Fruit fly (Drosophila melanogaster) whole organism, embryonic: ENCODE measurements around the gene Vha16-2.

Experiments used
- Aef1 ChIP-seq: fragments of 200-800 bp; sonication (Bioruptor generic); IDR thresholded peaks from 3 replicates; pipeline ENCODE4 v1.3.6; 2022; ENCODE audit warnings: missing biosample characterization, missing genetic modification characterization
- Atf-2 ChIP-seq: fragments of 200-800 bp; sonication (Bioruptor generic); optimal IDR thresholded peaks from 2 replicates; lab custom pipeline; 2016; ENCODE audit warnings: missing biosample characterization, missing genetic modification characterization
- B-H1 ChIP-seq: fragments of 200-800 bp; sonication (Bioruptor generic); IDR thresholded peaks from 3 replicates; pipeline ENCODE4 v1.3.6; 2022; ENCODE audit warnings: missing biosample characterization, missing genetic modification characterization
- CG10267 ChIP-seq: fragments of 200-800 bp; sonication (Bioruptor generic); optimal IDR thresholded peaks from 2 replicates; lab custom pipeline; 2018; ENCODE audit warnings: missing biosample characterization, mild to moderate bottlenecking, missing genetic modification characterization, moderate library complexity
- CG10959 ChIP-seq: fragments of 200-800 bp; sonication (Bioruptor generic); IDR thresholded peaks from 2 replicates; pipeline ENCODE4 v1.3.6; 2022; ENCODE audit warnings: missing biosample characterization, missing genetic modification characterization
- CG11456 ChIP-seq: fragments of 200-800 bp; sonication (Bioruptor generic); IDR thresholded peaks from 3 replicates; pipeline ENCODE4 v1.3.6; 2022; ENCODE audit warnings: missing biosample characterization, missing genetic modification characterization
- CG11504 ChIP-seq: fragments of 200-800 bp; sonication (Bioruptor generic); optimal IDR thresholded peaks from 3 replicates; lab custom pipeline; 2019; ENCODE audit warnings: missing biosample characterization, mild to moderate bottlenecking, missing genetic modification characterization, moderate library complexity
- CG15011 ChIP-seq: fragments of 200-800 bp; sonication (Bioruptor generic); optimal IDR thresholded peaks from 3 replicates; lab custom pipeline; 2018; ENCODE audit warnings: missing biosample characterization, mild to moderate bottlenecking, missing genetic modification characterization
- CG15514 ChIP-seq: fragments of 200-800 bp; sonication (Bioruptor generic); optimal IDR thresholded peaks from 3 replicates; lab custom pipeline; 2017; ENCODE audit warnings: missing biosample characterization, missing genetic modification characterization, mild to moderate bottlenecking, moderate library complexity, missing genetic modification reagents
- CG17186 ChIP-seq: fragments of 200-800 bp; sonication (Bioruptor generic); optimal IDR thresholded peaks from 3 replicates; lab custom pipeline; 2017; ENCODE audit warnings: missing biosample characterization, missing genetic modification reagents, missing genetic modification characterization
- CG17912 ChIP-seq: fragments of 200-800 bp; sonication (Bioruptor generic); optimal IDR thresholded peaks from 2 replicates; lab custom pipeline; 2018; ENCODE audit warnings: missing biosample characterization, mild to moderate bottlenecking, missing genetic modification characterization
- CG33213 ChIP-seq: fragments of 200-800 bp; sonication (Bioruptor generic); optimal IDR thresholded peaks from 3 replicates; lab custom pipeline; 2016; ENCODE audit warnings: missing biosample characterization, missing genetic modification characterization
- CG4328 ChIP-seq: fragments of 200-800 bp; sonication (Bioruptor generic); optimal IDR thresholded peaks from 3 replicates; lab custom pipeline; 2017; ENCODE audit warnings: missing biosample characterization, missing genetic modification reagents, missing genetic modification characterization
- CG4404 ChIP-seq: fragments of 200-800 bp; sonication (Bioruptor generic); IDR thresholded peaks from 2 replicates; pipeline ENCODE4 v1.3.6; 2022; ENCODE audit warnings: missing biosample characterization, missing genetic modification characterization
- CG4854 ChIP-seq: fragments of 200-800 bp; sonication (Bioruptor generic); optimal IDR thresholded peaks from 2 replicates; lab custom pipeline; 2016; ENCODE audit warnings: missing biosample characterization, missing genetic modification characterization, inconsistent platforms
- CG6791 ChIP-seq: fragments of 200-800 bp; sonication (Bioruptor generic); IDR thresholded peaks from 3 replicates; pipeline ENCODE4 v1.3.6; 2022; ENCODE audit warnings: missing biosample characterization, missing genetic modification characterization; ENCODE audit not compliant: partially characterized antibody
- CG7928 ChIP-seq: fragments of 200-800 bp; sonication (Bioruptor generic); optimal IDR thresholded peaks from 2 replicates; lab custom pipeline; 2017; ENCODE audit warnings: missing biosample characterization, mild to moderate bottlenecking, missing genetic modification characterization
- CG8281 ChIP-seq: fragments of 200-800 bp; sonication (Bioruptor generic); optimal IDR thresholded peaks from 2 replicates; lab custom pipeline; 2018; ENCODE audit warnings: missing biosample characterization, mild to moderate bottlenecking, missing genetic modification characterization, moderate library complexity
- CrebB ChIP-seq: fragments of 200-800 bp; sonication (Bioruptor generic); optimal IDR thresholded peaks from 3 replicates; lab custom pipeline; 2018; ENCODE audit warnings: missing biosample characterization, mild to moderate bottlenecking, missing genetic modification characterization
- ERR ChIP-seq: fragments of 200-800 bp; sonication (Bioruptor generic); optimal IDR thresholded peaks from 2 replicates; lab custom pipeline; 2016; ENCODE audit warnings: missing biosample characterization, missing genetic modification characterization
- H15 ChIP-seq: fragments of 200-800 bp; sonication (Bioruptor generic); IDR thresholded peaks from 3 replicates; pipeline ENCODE4 v1.3.6; 2022; ENCODE audit warnings: missing biosample characterization, missing genetic modification characterization
- HLH4C ChIP-seq: fragments of 200-800 bp; sonication (Bioruptor generic); IDR thresholded peaks from 3 replicates; pipeline ENCODE4 v1.3.6; 2022; ENCODE audit warnings: missing biosample characterization, missing genetic modification characterization; ENCODE audit not compliant: partially characterized antibody
- TFAM ChIP-seq: fragments of 200-800 bp; sonication (Bioruptor generic); optimal IDR thresholded peaks from 2 replicates; lab custom pipeline; 2017; ENCODE audit warnings: missing biosample characterization, missing genetic modification characterization, inconsistent platforms
- ash1 ChIP-seq: fragments of 200-800 bp; sonication (Bioruptor generic); optimal IDR thresholded peaks from 2 replicates; lab custom pipeline; 2018; ENCODE audit warnings: missing biosample characterization, mild to moderate bottlenecking, missing genetic modification characterization
- az2 ChIP-seq: fragments of 200-800 bp; sonication (Bioruptor generic); optimal IDR thresholded peaks from 3 replicates; lab custom pipeline; 2016; ENCODE audit warnings: missing biosample characterization, missing genetic modification characterization
- bsh ChIP-seq, 2 experiments: fragments of 200-800 bp; sonication (Bioruptor generic); optimal IDR thresholded peaks; 2 replicates each; lab custom pipeline; 2017 to 2018; ENCODE audit warnings: mild to moderate bottlenecking in 2 of 2, missing biosample characterization in 2 of 2, missing genetic modification characterization in 2 of 2, moderate library complexity in 1 of 2
- btn ChIP-seq: fragments of 200-800 bp; sonication (Bioruptor generic); optimal IDR thresholded peaks from 2 replicates; lab custom pipeline; 2016; ENCODE audit warnings: missing biosample characterization, missing genetic modification characterization
- cas ChIP-seq: fragments of 200-800 bp; sonication (Bioruptor generic); IDR thresholded peaks from 2 replicates; pipeline ENCODE4 v1.3.6; 2022; ENCODE audit warnings: missing biosample characterization, missing genetic modification characterization
- dimm ChIP-seq: fragments of 200-800 bp; sonication (Bioruptor generic); IDR thresholded peaks from 2 replicates; pipeline ENCODE4 v1.3.6; 2022; ENCODE audit warnings: missing biosample characterization, missing genetic modification characterization
- fd96Cb ChIP-seq: fragments of 200-800 bp; sonication (Bioruptor generic); optimal IDR thresholded peaks from 2 replicates; lab custom pipeline; 2018; ENCODE audit warnings: missing biosample characterization, mild to moderate bottlenecking, missing genetic modification characterization, moderate library complexity
- fu2 ChIP-seq: fragments of 200-800 bp; sonication (Bioruptor generic); optimal IDR thresholded peaks from 2 replicates; lab custom pipeline; 2016; ENCODE audit warnings: missing biosample characterization, missing genetic modification characterization
- gcm ChIP-seq: fragments of 200-800 bp; sonication (Bioruptor generic); optimal IDR thresholded peaks from 2 replicates; lab custom pipeline; 2019; ENCODE audit warnings: missing biosample characterization, mild to moderate bottlenecking, missing genetic modification characterization, moderate library complexity
- gro ChIP-seq: fragments of 200-800 bp; sonication (Bioruptor generic); optimal IDR thresholded peaks from 2 replicates; lab custom pipeline; 2016; ENCODE audit warnings: missing biosample characterization, missing genetic modification characterization
- kah ChIP-seq: fragments of 200-800 bp; sonication (Bioruptor generic); optimal IDR thresholded peaks from 2 replicates; lab custom pipeline; 2018; ENCODE audit warnings: missing biosample characterization, mild to moderate bottlenecking, missing genetic modification characterization
- mirr ChIP-seq: fragments of 200-800 bp; sonication (Bioruptor generic); optimal IDR thresholded peaks from 3 replicates; lab custom pipeline; 2018; ENCODE audit warnings: missing biosample characterization, mild to moderate bottlenecking, missing genetic modification characterization
- pan ChIP-seq, 4 experiments: fragments of >200 bp in 3 of 4; fragments of 200-800 bp in 1 of 4; sonication (Bioruptor generic) in 1 of 4; optimal IDR thresholded peaks in 3 of 4; IDR thresholded peaks in 1 of 4; 2 replicates each; pipeline versions ENCODE4 v1.3.6 to Lab custom; 2017 to 2022; ENCODE audit warnings: missing biosample characterization in 2 of 4, missing genetic modification characterization in 2 of 4, mixed read lengths in 1 of 4
- pros ChIP-seq: fragments of 200-800 bp; sonication (Bioruptor generic); optimal IDR thresholded peaks from 3 replicates; lab custom pipeline; 2019; ENCODE audit warnings: missing biosample characterization, mild to moderate bottlenecking, missing genetic modification characterization, moderate library complexity
- rib ChIP-seq: fragments of 200-800 bp; sonication (Bioruptor generic); IDR thresholded peaks from 2 replicates; pipeline ENCODE4 v1.3.6; 2022; ENCODE audit warnings: missing biosample characterization, missing genetic modification characterization
- ro ChIP-seq: fragments of 200-800 bp; sonication (Bioruptor generic); IDR thresholded peaks from 2 replicates; pipeline ENCODE4 v1.3.6; 2022; ENCODE audit warnings: missing biosample characterization, missing genetic modification characterization
- sd ChIP-seq: fragments of 200-800 bp; sonication (Bioruptor generic); optimal IDR thresholded peaks from 3 replicates; lab custom pipeline; 2018; ENCODE audit warnings: missing biosample characterization, mild to moderate bottlenecking, missing genetic modification characterization, moderate library complexity
- sens-2 ChIP-seq: fragments of 200-800 bp; sonication (Bioruptor generic); IDR thresholded peaks from 2 replicates; pipeline ENCODE4 v1.3.6; 2022; ENCODE audit warnings: missing biosample characterization, missing genetic modification characterization
- seq ChIP-seq: fragments of 200-800 bp; sonication (Bioruptor generic); IDR thresholded peaks from 2 replicates; pipeline ENCODE4 v1.3.6; 2022; ENCODE audit warnings: missing biosample characterization, missing genetic modification characterization
- sim ChIP-seq: fragments of 200-800 bp; sonication (Bioruptor generic); IDR thresholded peaks from 2 replicates; pipeline ENCODE4 v1.3.6; 2022; ENCODE audit warnings: missing biosample characterization, missing genetic modification characterization
- slbo ChIP-seq: fragments of 200-800 bp; sonication (Bioruptor generic); IDR thresholded peaks from 2 replicates; pipeline ENCODE4 v1.3.6; 2022; ENCODE audit warnings: missing biosample characterization, missing genetic modification characterization
- tna ChIP-seq: fragments of 200-800 bp; sonication (Bioruptor generic); IDR thresholded peaks from 2 replicates; pipeline ENCODE4 v1.3.6; 2022; ENCODE audit warnings: missing biosample characterization, missing genetic modification characterization; ENCODE audit not compliant: partially characterized antibody
- unc-4 ChIP-seq: fragments of 200-800 bp; sonication (Bioruptor generic); IDR thresholded peaks from 2 replicates; pipeline ENCODE4 v1.3.6; 2022; ENCODE audit warnings: missing biosample characterization, missing genetic modification characterization; ENCODE audit not compliant: partially characterized antibody
- wek ChIP-seq: fragments of 200-800 bp; sonication (Bioruptor generic); optimal IDR thresholded peaks from 3 replicates; lab custom pipeline; 2018; ENCODE audit warnings: missing biosample characterization, mild to moderate bottlenecking, missing genetic modification characterization, moderate library complexity
- zen2 ChIP-seq: fragments of 200-800 bp; sonication (Bioruptor generic); IDR thresholded peaks from 3 replicates; pipeline ENCODE4 v1.3.6; 2022; ENCODE audit warnings: missing biosample characterization, missing genetic modification characterization; ENCODE audit not compliant: partially characterized antibody
- zfh2 ChIP-seq: fragments of 200-800 bp; sonication (Bioruptor generic); optimal IDR thresholded peaks from 2 replicates; lab custom pipeline; 2016; ENCODE audit warnings: missing biosample characterization, missing genetic modification characterization

Vha16-2 gene

DNA sequence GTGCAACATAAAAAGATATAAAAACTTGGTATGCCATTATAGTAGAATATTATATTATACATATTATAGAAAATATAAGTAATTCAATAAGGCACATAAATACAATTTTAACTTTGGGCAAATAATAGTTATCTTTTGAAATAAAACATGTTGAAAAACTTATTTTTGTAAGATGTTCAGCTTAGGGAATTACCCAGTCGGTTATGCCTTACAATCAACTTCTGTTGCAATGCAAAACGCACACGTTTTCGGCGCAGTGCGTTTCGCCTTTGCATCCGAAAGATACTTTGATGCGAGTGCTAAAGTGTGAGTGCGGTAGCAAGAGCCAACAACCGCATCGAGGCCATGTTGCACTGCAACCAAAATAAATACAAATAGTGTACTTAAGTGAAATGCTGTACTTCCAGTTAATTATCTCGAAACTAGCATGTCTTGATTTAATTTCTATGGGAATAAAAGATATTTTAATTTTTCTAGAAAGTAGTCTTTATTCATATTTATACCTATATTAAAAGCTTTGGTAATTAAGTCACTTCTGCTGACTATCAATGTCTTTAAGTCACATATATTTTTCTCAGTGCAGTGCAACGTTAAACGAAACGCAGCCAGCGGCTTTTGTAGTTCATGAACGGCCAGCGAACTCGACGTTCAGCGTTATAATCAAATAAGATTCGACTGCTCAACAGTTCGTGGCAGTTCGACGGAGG lies 27.6 kb upstream of the Vha16-2 start (continued):
- no peak for TF ChIP-seq Atf-2 (GFP tag; lab: Kevin White, UChicago)
- TF ChIP-seq fd96Cb (tag; lab: Kevin White, UChicago) = peak; percentile 28
- TF ChIP-seq CG11504 (tag; lab: Kevin White, UChicago) = peak; percentile 46
- no peak for TF ChIP-seq CG7928 (GFP tag; lab: Kevin White, UChicago)
- no peak for TF ChIP-seq B-H1 (GFP tag; lab: Robert Waterston, UW)
- no peak for TF ChIP-seq dimm
- TF ChIP-seq CG8281 (tag; lab: Kevin White, UChicago) = no peak
- no peak for TF ChIP-seq az2 (GFP tag; lab: Kevin White, UChicago)
- TF ChIP-seq rib (GFP tag; lab: Robert Waterston, UW) = no peak
- no peak for TF ChIP-seq wek
- no peak for TF ChIP-seq slbo
- TF ChIP-seq CG4404 (GFP tag; lab: Robert Waterston, UW) = no peak
- TF ChIP-seq gro (GFP tag; lab: Kevin White, UChicago) = no peak
- no peak for TF ChIP-seq CG17912
- TF ChIP-seq CG11456 (GFP tag; lab: Robert Waterston, UW) = no peak
- TF ChIP-seq tna (GFP tag; lab: Robert Waterston, UW) = no peak
- TF ChIP-seq pros (GFP tag; lab: Kevin White, UChicago) = no peak
- TF ChIP-seq CG4854 (GFP tag; lab: Kevin White, UChicago) = no peak
- TF ChIP-seq ERR (GFP tag; lab: Kevin White, UChicago) = no peak
- no peak for TF ChIP-seq ro (GFP tag; lab: Robert Waterston, UW)
- no peak for TF ChIP-seq cas
- TF ChIP-seq CG15514 (GFP tag; lab: Kevin White, UChicago) = no peak
- TF ChIP-seq btn (GFP tag; lab: Kevin White, UChicago) = no peak
- TF ChIP-seq CG10267 (tag; lab: Kevin White, UChicago) = peak; percentile 2
- no peak for TF ChIP-seq CG15011 (GFP tag; lab: Kevin White, UChicago)
- TF ChIP-seq CG4328 (GFP tag; lab: Kevin White, UChicago) = no peak
- TF ChIP-seq mirr (GFP tag; lab: Kevin White, UChicago) = no peak
- no peak for TF ChIP-seq CG33213
- TF ChIP-seq pan (optimal IDR thresholded peaks at IDR 0.05; lab: Kevin White, UChicago) = no peak
- TF ChIP-seq pan (GFP tag; optimal IDR thresholded peaks at IDR 0.05 in 1 of 2, IDR thresholded peaks at IDR 0.05 in 1 of 2) = peak in 1 of 2 experiments; percentile 9
- 0 out of 2 replicates have a peak, but pooled peaks have one; percentile 13 for TF ChIP-seq sens-2
- TF ChIP-seq gcm (GFP tag; lab: Kevin White, UChicago) = no peak
- TF ChIP-seq Aef1 (GFP tag; lab: Robert Waterston, UW) = no peak
- TF ChIP-seq sd (tag; lab: Kevin White, UChicago) = no peak
- TF ChIP-seq bsh (GFP tag; optimal IDR thresholded peaks at IDR 0.05; lab: Kevin White, UChicago) = peak in 1 of 2 experiments; percentile 36
- TF ChIP-seq ash1 = no peak
- TF ChIP-seq TFAM = no peak
- TF ChIP-seq kah (GFP tag; lab: Kevin White, UChicago) = no peak
- no peak for TF ChIP-seq CrebB (tag; lab: Kevin White, UChicago)
- no peak for TF ChIP-seq CG17186 (GFP tag; lab: Kevin White, UChicago)
- no peak for TF ChIP-seq seq (GFP tag; lab: Robert Waterston, UW)
- TF ChIP-seq CG6791 (GFP tag; lab: Robert Waterston, UW) = no peak
- TF ChIP-seq HLH4C (GFP tag; lab: Robert Waterston, UW) = no peak
- 0 out of 2 replicates have a peak, but pooled peaks have one; percentile 16 for TF ChIP-seq CG10959 (GFP tag; lab: Robert Waterston, UW)
- TF ChIP-seq unc-4 (GFP tag; lab: Robert Waterston, UW) = no peak
- no peak for TF ChIP-seq fu2 (GFP tag; lab: Kevin White, UChicago)
- TF ChIP-seq sim = no peak; the same call in 1 of the 2 replicates
- TF ChIP-seq zen2 (GFP tag; lab: Robert Waterston, UW) = no peak
- no peak for TF ChIP-seq H15
- TF ChIP-seq zfh2 (GFP tag; lab: Kevin White, UChicago) = no peak
